Fruit fly (Drosophila melanogaster) whole organism, embryonic: Measurements from ENCODE around the gene CG33287.

Experiments
- Blimp-1 ChIP-seq: fragments of 200-800 bp; sonication (Bioruptor generic); optimal IDR thresholded peaks from 3 replicates; lab custom pipeline; 2018; ENCODE audit warnings: missing biosample characterization, missing genetic modification characterization, mild to moderate bottlenecking, moderate library complexity, missing genetic modification reagents
- CG1024 ChIP-seq: fragments of 200-800 bp; sonication (Bioruptor generic); IDR thresholded peaks from 2 replicates; pipeline ENCODE4 v1.3.6; 2022; ENCODE audit warnings: missing biosample characterization, missing genetic modification characterization
- CG10543 ChIP-seq: fragments of 200-800 bp; sonication (Bioruptor generic); optimal IDR thresholded peaks from 3 replicates; lab custom pipeline; 2017; ENCODE audit warnings: missing biosample characterization, mild to moderate bottlenecking, missing genetic modification characterization, moderate library complexity
- CG10979 ChIP-seq: fragments of 200-800 bp; sonication (Bioruptor generic); optimal IDR thresholded peaks from 2 replicates; lab custom pipeline; 2018; ENCODE audit warnings: missing biosample characterization, mild to moderate bottlenecking, missing genetic modification characterization, moderate library complexity
- CG11723 ChIP-seq: fragments of 200-800 bp; sonication (Bioruptor generic); optimal IDR thresholded peaks from 2 replicates; lab custom pipeline; 2017; ENCODE audit warnings: missing biosample characterization, mild to moderate bottlenecking, missing genetic modification characterization
- CG13424 ChIP-seq: fragments of 200-800 bp; sonication (Bioruptor generic); optimal IDR thresholded peaks from 2 replicates; lab custom pipeline; 2019; ENCODE audit warnings: missing biosample characterization, mild to moderate bottlenecking, missing genetic modification characterization, moderate library complexity
- CG16863 ChIP-seq: fragments of 200-800 bp; sonication (Bioruptor generic); optimal IDR thresholded peaks from 3 replicates; lab custom pipeline; 2016; ENCODE audit warnings: missing biosample characterization, missing genetic modification characterization
- CG17328 ChIP-seq: fragments of 200-800 bp; sonication (Bioruptor generic); IDR thresholded peaks from 2 replicates; pipeline ENCODE4 v1.3.6; 2022; ENCODE audit warnings: missing biosample characterization, missing genetic modification characterization
- CG2116 ChIP-seq: fragments of 200-800 bp; sonication (Bioruptor generic); optimal IDR thresholded peaks from 3 replicates; lab custom pipeline; 2018; ENCODE audit warnings: missing biosample characterization, mild to moderate bottlenecking, missing genetic modification characterization
- CG2678 ChIP-seq: fragments of 200-800 bp; sonication (Bioruptor generic); optimal IDR thresholded peaks from 3 replicates; lab custom pipeline; 2019; ENCODE audit warnings: missing biosample characterization, mild to moderate bottlenecking, missing genetic modification characterization, moderate library complexity
- CG31224 ChIP-seq: fragments of 200-800 bp; sonication (Bioruptor generic); IDR thresholded peaks from 2 replicates; pipeline ENCODE4 v1.3.6; 2022; ENCODE audit warnings: missing biosample characterization, missing genetic modification characterization
- CG3163 ChIP-seq: fragments of 200-800 bp; sonication (Bioruptor generic); optimal IDR thresholded peaks from 3 replicates; lab custom pipeline; 2016; ENCODE audit warnings: missing biosample characterization, missing genetic modification characterization
- CG33213 ChIP-seq: fragments of 200-800 bp; sonication (Bioruptor generic); optimal IDR thresholded peaks from 3 replicates; lab custom pipeline; 2016; ENCODE audit warnings: missing biosample characterization, missing genetic modification characterization
- CG8089 ChIP-seq: fragments of 200-800 bp; sonication (Bioruptor generic); optimal IDR thresholded peaks from 3 replicates; lab custom pipeline; 2016; ENCODE audit warnings: missing biosample characterization, missing genetic modification characterization
- CG8281 ChIP-seq: fragments of 200-800 bp; sonication (Bioruptor generic); optimal IDR thresholded peaks from 2 replicates; lab custom pipeline; 2018; ENCODE audit warnings: missing biosample characterization, mild to moderate bottlenecking, missing genetic modification characterization, moderate library complexity
- CG8388 ChIP-seq: fragments of 200-800 bp; sonication (Bioruptor generic); optimal IDR thresholded peaks from 2 replicates; lab custom pipeline; 2019; ENCODE audit warnings: missing biosample characterization, mild to moderate bottlenecking, missing genetic modification characterization, moderate library complexity
- CG9727 ChIP-seq: fragments of 200-800 bp; sonication (Bioruptor generic); optimal IDR thresholded peaks from 3 replicates; lab custom pipeline; 2017; ENCODE audit warnings: missing biosample characterization, mild to moderate bottlenecking, missing genetic modification characterization
- CkIIα-i1 ChIP-seq: fragments of 200-800 bp; sonication (Bioruptor generic); IDR thresholded peaks from 2 replicates; pipeline ENCODE4 v1.3.6; 2022; ENCODE audit warnings: missing biosample characterization, missing genetic modification characterization
- Dip2 ChIP-seq: fragments of 200-800 bp; sonication (Bioruptor generic); IDR thresholded peaks from 2 replicates; pipeline ENCODE4 v1.3.6; 2022; ENCODE audit warnings: missing biosample characterization, missing genetic modification characterization
- ERR ChIP-seq: fragments of 200-800 bp; sonication (Bioruptor generic); optimal IDR thresholded peaks from 2 replicates; lab custom pipeline; 2016; ENCODE audit warnings: missing biosample characterization, missing genetic modification characterization
- Ets65A ChIP-seq: fragments of 200-800 bp; sonication (Bioruptor generic); peaks from one replicate; lab custom pipeline; 2016; ENCODE audit warnings: missing biosample characterization, missing genetic modification characterization
- MTF-1 ChIP-seq: fragments of 200-800 bp; sonication (Bioruptor generic); optimal IDR thresholded peaks from 2 replicates; lab custom pipeline; 2018; ENCODE audit warnings: missing biosample characterization, mild to moderate bottlenecking, missing genetic modification characterization, borderline replicate concordance
- Myb ChIP-seq: fragments of 200-800 bp; sonication (Bioruptor generic); optimal IDR thresholded peaks from 2 replicates; lab custom pipeline; 2016; ENCODE audit warnings: missing biosample characterization, missing genetic modification characterization
- Pdp1 ChIP-seq, 2 experiments: fragments of 200-800 bp; sonication (Bioruptor generic); optimal IDR thresholded peaks; 3 replicates each; lab custom pipeline; 2016; ENCODE audit warnings: missing biosample characterization in 2 of 2, missing genetic modification characterization in 2 of 2, mild to moderate bottlenecking in 1 of 2, moderate library complexity in 1 of 2
- Poxn ChIP-seq: fragments of 200-800 bp; sonication (Bioruptor generic); IDR thresholded peaks from 2 replicates; pipeline ENCODE4 v1.3.6; 2022; ENCODE audit warnings: missing biosample characterization, missing genetic modification characterization
- Stat92E ChIP-seq, 3 experiments: fragments of >200 bp in 2 of 3; fragments of 200-800 bp in 1 of 3; sonication (Bioruptor generic) in 1 of 3; optimal IDR thresholded peaks; 2 replicates each; lab custom pipeline; 2017 to 2019; ENCODE audit warnings: missing biosample characterization in 3 of 3, missing genetic modification characterization in 3 of 3, mild to moderate bottlenecking in 1 of 3, moderate library complexity in 1 of 3
- Xrp1 ChIP-seq: fragments of 200-800 bp; sonication (Bioruptor generic); IDR thresholded peaks from 2 replicates; pipeline ENCODE4 v1.3.6; 2022; ENCODE audit warnings: missing biosample characterization, missing genetic modification characterization
- ara ChIP-seq: fragments of 200-800 bp; sonication (Bioruptor generic); IDR thresholded peaks from 2 replicates; pipeline ENCODE4 v1.3.6; 2022; ENCODE audit warnings: missing biosample characterization, missing genetic modification characterization
- bab2 ChIP-seq: fragments of 200-800 bp; sonication (Bioruptor generic); optimal IDR thresholded peaks from 2 replicates; lab custom pipeline; 2016; ENCODE audit warnings: missing biosample characterization, missing genetic modification characterization
- chinmo ChIP-seq: fragments of 200-800 bp; sonication (Bioruptor generic); IDR thresholded peaks from 4 replicates; pipeline ENCODE4 v1.3.6; 2022; ENCODE audit warnings: missing biosample characterization, missing genetic modification characterization; ENCODE audit not compliant: partially characterized antibody
- chm ChIP-seq: fragments of 200-800 bp; sonication (Bioruptor generic); IDR thresholded peaks from 2 replicates; pipeline ENCODE4 v1.3.6; 2022; ENCODE audit warnings: missing biosample characterization, missing genetic modification characterization
- ci ChIP-seq: fragments of 200-800 bp; sonication (Bioruptor generic); IDR thresholded peaks from 3 replicates; pipeline ENCODE4 v1.3.6; 2022; ENCODE audit warnings: missing biosample characterization, missing genetic modification characterization
- eve ChIP-seq, 2 experiments: fragments of >200 bp; optimal IDR thresholded peaks; 2 replicates each; lab custom pipeline; 2017; ENCODE audit warnings: missing biosample characterization in 2 of 2, missing genetic modification characterization in 2 of 2
- fd64A ChIP-seq: fragments of 200-800 bp; sonication (Bioruptor generic); optimal IDR thresholded peaks from 3 replicates; lab custom pipeline; 2018; ENCODE audit warnings: missing biosample characterization, mild to moderate bottlenecking, missing genetic modification characterization
- hkb ChIP-seq, 2 experiments: fragments of 200-800 bp in 1 of 2; fragments of >200 bp in 1 of 2; sonication (Bioruptor generic) in 1 of 2; IDR thresholded peaks in 1 of 2; optimal IDR thresholded peaks in 1 of 2; 2 replicates each; pipeline versions ENCODE4 v1.3.6 to Lab custom; 2017 to 2022; ENCODE audit warnings: missing biosample characterization in 1 of 2, missing genetic modification characterization in 1 of 2
- lab ChIP-seq: fragments of 200-800 bp; sonication (Bioruptor generic); optimal IDR thresholded peaks from 3 replicates; lab custom pipeline; 2017; ENCODE audit warnings: missing biosample characterization, missing genetic modification characterization, mild to moderate bottlenecking, moderate library complexity, missing genetic modification reagents
- lbe ChIP-seq: fragments of 200-800 bp; sonication (Bioruptor generic); optimal IDR thresholded peaks from 2 replicates; lab custom pipeline; 2016; ENCODE audit warnings: missing biosample characterization, mild to moderate bottlenecking, missing genetic modification characterization
- lola ChIP-seq, 3 experiments: fragments of >200 bp in 2 of 3; fragments of 200-800 bp in 1 of 3; sonication (Bioruptor generic) in 1 of 3; optimal IDR thresholded peaks; 2 replicates each; lab custom pipeline; 2017 to 2019; ENCODE audit warnings: missing biosample characterization in 3 of 3, missing genetic modification characterization in 3 of 3, mild to moderate bottlenecking in 1 of 3, moderate library complexity in 1 of 3
- lov ChIP-seq, 2 experiments: fragments of 200-800 bp in 1 of 2; fragments of >200 bp in 1 of 2; sonication (Bioruptor generic) in 1 of 2; IDR thresholded peaks in 1 of 2; optimal IDR thresholded peaks in 1 of 2; 2 replicates in 1 of 2; 3 replicates in 1 of 2; pipeline versions ENCODE4 v1.3.6 to Lab custom; 2017 to 2022; ENCODE audit warnings: missing biosample characterization in 1 of 2, missing genetic modification characterization in 1 of 2
- nom ChIP-seq: fragments of 200-800 bp; sonication (Bioruptor generic); optimal IDR thresholded peaks from 2 replicates; lab custom pipeline; 2017; ENCODE audit warnings: missing biosample characterization, missing genetic modification characterization, mild to moderate bottlenecking, moderate library complexity, missing genetic modification reagents
- org-1 ChIP-seq: fragments of 200-800 bp; sonication (Bioruptor generic); optimal IDR thresholded peaks from 2 replicates; lab custom pipeline; 2017; ENCODE audit warnings: missing biosample characterization, missing genetic modification characterization
- otp ChIP-seq: fragments of 200-800 bp; sonication (Bioruptor generic); IDR thresholded peaks from 3 replicates; pipeline ENCODE4, ENCODE4 v1.3.6; 2022; ENCODE audit warnings: missing biosample characterization, missing genetic modification characterization
- pros ChIP-seq: fragments of 200-800 bp; sonication (Bioruptor generic); optimal IDR thresholded peaks from 3 replicates; lab custom pipeline; 2019; ENCODE audit warnings: missing biosample characterization, mild to moderate bottlenecking, missing genetic modification characterization, moderate library complexity
- pzg ChIP-seq: fragments of 200-800 bp; sonication (Bioruptor generic); optimal IDR thresholded peaks from 3 replicates; lab custom pipeline; 2018; ENCODE audit warnings: missing biosample characterization, mild to moderate bottlenecking, missing genetic modification characterization, moderate library complexity
- tll ChIP-seq, 2 experiments: fragments of 200-800 bp in 1 of 2; fragments of >200 bp in 1 of 2; sonication (Bioruptor generic) in 1 of 2; optimal IDR thresholded peaks; 2 replicates each; lab custom pipeline; 2017 to 2019; ENCODE audit warnings: missing biosample characterization in 2 of 2, missing genetic modification characterization in 2 of 2, mild to moderate bottlenecking in 1 of 2, moderate library complexity in 1 of 2

The CG33287 gene

DNA sequence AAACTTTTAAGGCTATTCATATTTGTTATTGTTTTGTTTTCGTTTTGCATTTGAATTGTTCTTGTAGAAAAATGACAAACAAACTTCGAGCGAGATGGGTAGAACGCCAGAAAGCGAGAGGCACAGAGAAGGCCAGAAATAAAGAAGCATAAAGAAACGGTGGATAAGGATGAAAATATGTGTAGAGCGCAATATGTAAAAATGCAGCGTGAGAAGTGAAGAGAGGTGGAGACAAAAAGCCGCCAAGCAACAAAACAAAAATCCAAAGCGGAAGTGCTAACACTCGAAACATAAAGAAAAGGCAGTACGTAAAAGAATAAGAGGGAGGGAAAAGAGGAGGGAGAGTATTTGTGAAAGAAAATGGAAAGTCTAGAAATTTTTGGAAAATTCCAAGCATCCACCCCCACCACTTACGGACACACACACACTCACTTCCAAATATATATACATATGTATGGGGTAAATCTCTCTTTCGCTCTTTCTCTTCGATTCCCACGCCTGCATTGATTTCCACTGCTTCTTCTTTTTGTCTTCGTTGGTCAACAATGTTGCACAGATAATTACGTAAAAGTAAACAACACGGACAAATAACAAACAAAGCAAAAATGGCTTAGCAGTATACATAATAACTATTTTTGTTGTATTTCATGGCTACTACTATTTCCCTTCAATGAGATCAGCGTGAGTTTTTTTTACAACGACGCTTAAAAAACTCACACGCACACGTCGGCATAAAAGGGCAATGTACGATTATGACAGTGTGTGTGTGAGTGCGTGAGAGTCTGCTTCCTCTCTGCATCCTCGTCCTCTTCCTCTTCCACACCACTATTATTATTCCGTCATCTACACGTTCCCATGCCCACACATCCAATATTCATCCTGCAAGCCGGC is 37.1 kb upstream of the CG33287 start (continued):
- TF ChIP-seq CG8388 (GFP tag; lab: Kevin White, UChicago) (peak; percentile 31), CG1024 (no peak), CG13424 (tag; lab: Kevin White, UChicago) (peak; percentile 12), bab2 (peak; percentile 56), eve (GFP tag; optimal IDR thresholded peaks at IDR 0.05; lab: Kevin White, UChicago) (no peak), MTF-1 (peak; percentile 62), CG16863 (GFP tag; lab: Kevin White, UChicago) (peak; percentile 30), Myb (GFP tag; lab: Kevin White, UChicago) (no peak), nom (peak; percentile 9), CG9727 (peak; percentile 77), CG2678 (tag; lab: Kevin White, UChicago) (no peak), lab (GFP tag; lab: Kevin White, UChicago) (no peak), org-1 (GFP tag; lab: Kevin White, UChicago) (peak; percentile 55), fd64A (GFP tag; lab: Kevin White, UChicago) (peak; percentile 65), CG3163 (GFP tag; lab: Kevin White, UChicago) (peak; percentile 67), CG33213 (GFP tag; lab: Kevin White, UChicago) (peak; percentile 21), chinmo (0 out of 4 replicates have a peak, but pooled peaks have one; percentile 34), CG8089 (peak; percentile 15), CkIIα-i1 (GFP tag; lab: Robert Waterston, UW) (no peak), ERR (peak; percentile 38), CG10979 (tag; lab: Kevin White, UChicago) (peak; percentile 30), lov (optimal IDR thresholded peaks at IDR 0.05; lab: Kevin White, UChicago) (no peak), lov (GFP tag; IDR thresholded peaks at IDR 0.05; lab: Robert Waterston, UW) (peak; percentile 81; the same call in 1 of the 3 replicates), pros (GFP tag; lab: Kevin White, UChicago) (peak; percentile 72), CG17328 (GFP tag; lab: Robert Waterston, UW) (no peak), CG11723 (peak; percentile 10), Dip2 (GFP tag; lab: Robert Waterston, UW) (no peak), CG2116 (GFP tag; lab: Kevin White, UChicago) (peak; percentile 15), Stat92E (GFP tag; optimal IDR thresholded peaks at IDR 0.05; lab: Kevin White, UChicago) (peak in 1 of 3 experiments; percentile 25), pzg (GFP tag; lab: Kevin White, UChicago) (no peak), Pdp1 (GFP tag; optimal IDR thresholded peaks at IDR 0.05; lab: Kevin White, UChicago) (peak in 1 of 2 experiments; percentile 87), CG8281 (tag; lab: Kevin White, UChicago) (peak; percentile 4), ara (GFP tag; lab: Robert Waterston, UW) (peak; percentile 37; the same call in 1 of the 2 replicates), Ets65A (GFP tag; lab: Kevin White, UChicago) (peak; percentile 26), CG31224 (GFP tag; lab: Robert Waterston, UW) (no peak), tll (GFP tag; optimal IDR thresholded peaks at IDR 0.05; lab: Kevin White, UChicago) (peak in 1 of 2 experiments; percentile 57), Blimp-1 (GFP tag; lab: Kevin White, UChicago) (peak; percentile 90), CG10543 (no peak), ci (GFP tag; lab: Robert Waterston, UW) (peak; percentile 57; the same call in 1 of the 3 replicates), Poxn (no peak), otp (GFP tag; lab: Robert Waterston, UW) (peak; percentile 65; the same call in 1 of the 3 replicates), hkb (optimal IDR thresholded peaks at IDR 0.05; lab: Kevin White, UChicago) (no peak), hkb (GFP tag; IDR thresholded peaks at IDR 0.05; lab: Robert Waterston, UW) (peak; percentile 25; the same call in 1 of the 2 replicates), Xrp1 (peak; percentile 65), chm (GFP tag; lab: Robert Waterston, UW) (peak; percentile 44; the same call in 1 of the 2 replicates), lbe (GFP tag; lab: Kevin White, UChicago) (no peak), lola (GFP tag; optimal IDR thresholded peaks at IDR 0.05; lab: Kevin White, UChicago) (peak in 1 of 3 experiments; percentile 40)
